Fruit fly (Drosophila melanogaster) whole organism, embryonic: ENCODE data around the gene CG7878.

Experiments
- Atf3 ChIP-seq: fragments of 200-800 bp; sonication (Bioruptor generic); optimal IDR thresholded peaks from 3 replicates; lab custom pipeline; 2016; ENCODE audit warnings: missing biosample characterization, missing genetic modification characterization
- Atf6 ChIP-seq: fragments of 200-800 bp; sonication (Bioruptor generic); IDR thresholded peaks from 2 replicates; pipeline ENCODE4 v1.3.6; 2022; ENCODE audit warnings: missing biosample characterization, missing genetic modification characterization
- CG10366 ChIP-seq: fragments of 200-800 bp; sonication (Bioruptor generic); IDR thresholded peaks from 2 replicates; pipeline ENCODE4 v1.3.6; 2022; ENCODE audit warnings: missing biosample characterization, missing genetic modification characterization
- CG11723 ChIP-seq: fragments of 200-800 bp; sonication (Bioruptor generic); optimal IDR thresholded peaks from 2 replicates; lab custom pipeline; 2017; ENCODE audit warnings: missing biosample characterization, mild to moderate bottlenecking, missing genetic modification characterization
- CG12219 ChIP-seq: fragments of 200-800 bp; sonication (Bioruptor generic); optimal IDR thresholded peaks from 3 replicates; lab custom pipeline; 2018; ENCODE audit warnings: missing biosample characterization, mild to moderate bottlenecking, missing genetic modification characterization
- CG12769 ChIP-seq: fragments of 200-800 bp; sonication (Bioruptor generic); optimal IDR thresholded peaks from 2 replicates; lab custom pipeline; 2019; ENCODE audit warnings: missing biosample characterization, mild to moderate bottlenecking, missing genetic modification characterization, moderate library complexity
- CG13894 ChIP-seq: fragments of 200-800 bp; sonication (Bioruptor generic); optimal IDR thresholded peaks from 3 replicates; lab custom pipeline; 2018; ENCODE audit warnings: missing biosample characterization, mild to moderate bottlenecking, missing genetic modification characterization, moderate library complexity
- CG14441 ChIP-seq: fragments of 200-800 bp; sonication (Bioruptor generic); IDR thresholded peaks from 2 replicates; pipeline ENCODE4 v1.3.6; 2022; ENCODE audit warnings: missing biosample characterization, missing genetic modification characterization
- CG1529 ChIP-seq: fragments of 200-800 bp; sonication (Bioruptor generic); optimal IDR thresholded peaks from 3 replicates; lab custom pipeline; 2018; ENCODE audit warnings: missing biosample characterization, missing genetic modification characterization
- CG1603 ChIP-seq: fragments of 200-800 bp; sonication (Bioruptor generic); optimal IDR thresholded peaks from 2 replicates; lab custom pipeline; 2019; ENCODE audit warnings: missing biosample characterization, mild to moderate bottlenecking, missing genetic modification characterization, moderate library complexity
- CG17912 ChIP-seq: fragments of 200-800 bp; sonication (Bioruptor generic); optimal IDR thresholded peaks from 2 replicates; lab custom pipeline; 2018; ENCODE audit warnings: missing biosample characterization, mild to moderate bottlenecking, missing genetic modification characterization
- CG18262 ChIP-seq: fragments of 200-800 bp; optimal IDR thresholded peaks from 3 replicates; lab custom pipeline; 2019; ENCODE audit warnings: missing biosample characterization, mild to moderate bottlenecking, missing genetic modification characterization, moderate library complexity
- CG18476 ChIP-seq: fragments of 200-800 bp; sonication (Bioruptor generic); optimal IDR thresholded peaks from 2 replicates; lab custom pipeline; 2016; ENCODE audit warnings: missing biosample characterization, mild to moderate bottlenecking, missing genetic modification characterization
- CG2889 ChIP-seq: fragments of 200-800 bp; sonication (Bioruptor generic); IDR thresholded peaks from 3 replicates; pipeline ENCODE4 v1.3.6; 2022; ENCODE audit warnings: missing biosample characterization, missing genetic modification characterization
- CG30403 ChIP-seq: fragments of 200-800 bp; sonication (Bioruptor generic); optimal IDR thresholded peaks from 3 replicates; lab custom pipeline; 2016; ENCODE audit warnings: missing biosample characterization, missing genetic modification characterization
- CG31388 ChIP-seq: fragments of 200-800 bp; sonication (Bioruptor generic); optimal IDR thresholded peaks from 2 replicates; lab custom pipeline; 2016; ENCODE audit warnings: missing biosample characterization, missing genetic modification characterization
- CG3163 ChIP-seq: fragments of 200-800 bp; sonication (Bioruptor generic); optimal IDR thresholded peaks from 3 replicates; lab custom pipeline; 2016; ENCODE audit warnings: missing biosample characterization, missing genetic modification characterization
- CG32772 ChIP-seq: fragments of 200-800 bp; sonication (Bioruptor generic); IDR thresholded peaks from 2 replicates; pipeline ENCODE4 v1.3.6; 2022; ENCODE audit warnings: missing biosample characterization, missing genetic modification characterization
- CG43689 ChIP-seq: fragments of 200-800 bp; sonication (Bioruptor generic); IDR thresholded peaks from 2 replicates; pipeline ENCODE4 v1.3.6; 2022; ENCODE audit warnings: missing biosample characterization, missing genetic modification characterization
- CG6175 ChIP-seq: fragments of 200-800 bp; sonication (Bioruptor generic); IDR thresholded peaks from 3 replicates; pipeline ENCODE4 v1.3.6; 2022; ENCODE audit warnings: missing biosample characterization, missing genetic modification characterization
- CG6254 ChIP-seq: fragments of 200-800 bp; sonication (Bioruptor generic); optimal IDR thresholded peaks from 3 replicates; lab custom pipeline; 2017; ENCODE audit warnings: mild to moderate bottlenecking, missing biosample characterization, missing genetic modification reagents, missing genetic modification characterization
- CG7372 ChIP-seq: fragments of 200-800 bp; sonication (Bioruptor generic); IDR thresholded peaks from 2 replicates; pipeline ENCODE4 v1.3.6; 2022; ENCODE audit warnings: missing biosample characterization, missing genetic modification characterization
- Dfd ChIP-seq, 2 experiments: fragments of >200 bp; optimal IDR thresholded peaks; 2 replicates each; lab custom pipeline; 2017; ENCODE audit warnings: missing biosample characterization in 2 of 2, missing genetic modification characterization in 2 of 2
- E2f2 ChIP-seq: fragments of 200-800 bp; sonication (Bioruptor generic); IDR thresholded peaks from 2 replicates; pipeline ENCODE4 v1.3.6; 2022; ENCODE audit warnings: missing biosample characterization, missing genetic modification characterization
- GATAe ChIP-seq: fragments of 200-800 bp; sonication (Bioruptor generic); conservative IDR thresholded peaks from 2 replicates; pipeline ENCODE4 v1.3.6; 2022; ENCODE audit warnings: missing biosample characterization, missing genetic modification characterization
- HLH3B ChIP-seq: fragments of 200-800 bp; sonication (Bioruptor generic); IDR thresholded peaks from 2 replicates; pipeline ENCODE4 v1.3.6; 2022; ENCODE audit warnings: missing biosample characterization, missing genetic modification characterization
- Lim3 ChIP-seq: fragments of 200-800 bp; sonication (Bioruptor generic); IDR thresholded peaks from 2 replicates; pipeline ENCODE4 v1.3.6; 2022; ENCODE audit warnings: missing biosample characterization, missing genetic modification characterization
- NC2β ChIP-seq: fragments of 200-800 bp; sonication (Bioruptor generic); optimal IDR thresholded peaks from 2 replicates; lab custom pipeline; 2016; ENCODE audit warnings: missing biosample characterization, missing genetic modification characterization
- Nf-YA ChIP-seq: fragments of 200-800 bp; sonication (Bioruptor generic); IDR thresholded peaks from 2 replicates; pipeline ENCODE4 v1.3.6; 2022; ENCODE audit warnings: missing biosample characterization, missing genetic modification characterization
- Oli ChIP-seq: fragments of 200-800 bp; sonication (Bioruptor generic); optimal IDR thresholded peaks from 2 replicates; lab custom pipeline; 2018; ENCODE audit warnings: missing biosample characterization, mild to moderate bottlenecking, missing genetic modification characterization, moderate library complexity
- Pdp1 ChIP-seq, 2 experiments: fragments of 200-800 bp; sonication (Bioruptor generic); optimal IDR thresholded peaks; 3 replicates each; lab custom pipeline; 2016; ENCODE audit warnings: missing biosample characterization in 2 of 2, missing genetic modification characterization in 2 of 2, mild to moderate bottlenecking in 1 of 2, moderate library complexity in 1 of 2
- Ravus ChIP-seq: fragments of 200-800 bp; sonication (Bioruptor generic); IDR thresholded peaks from 2 replicates; pipeline ENCODE4 v1.3.6; 2022; ENCODE audit warnings: missing biosample characterization, missing genetic modification characterization
- Sry-δ ChIP-seq: fragments of 200-800 bp; sonication (Bioruptor generic); optimal IDR thresholded peaks from 2 replicates; lab custom pipeline; 2016; ENCODE audit warnings: missing biosample characterization, missing genetic modification characterization
- TFAM ChIP-seq: fragments of 200-800 bp; sonication (Bioruptor generic); optimal IDR thresholded peaks from 2 replicates; lab custom pipeline; 2017; ENCODE audit warnings: missing biosample characterization, missing genetic modification characterization, inconsistent platforms
- ab ChIP-seq: fragments of 200-800 bp; sonication (Bioruptor generic); optimal IDR thresholded peaks from 2 replicates; lab custom pipeline; 2016; ENCODE audit warnings: missing biosample characterization, missing genetic modification characterization
- ase ChIP-seq: fragments of 200-800 bp; sonication (Bioruptor generic); IDR thresholded peaks from 3 replicates; pipeline ENCODE4 v1.3.6; 2022; ENCODE audit warnings: missing biosample characterization, missing genetic modification characterization
- btn ChIP-seq: fragments of 200-800 bp; sonication (Bioruptor generic); optimal IDR thresholded peaks from 2 replicates; lab custom pipeline; 2016; ENCODE audit warnings: missing biosample characterization, missing genetic modification characterization
- cg ChIP-seq: fragments of 200-800 bp; sonication (Bioruptor generic); optimal IDR thresholded peaks from 3 replicates; lab custom pipeline; 2019; ENCODE audit warnings: missing biosample characterization, mild to moderate bottlenecking, missing genetic modification characterization, moderate library complexity
- exex ChIP-seq: fragments of 200-800 bp; sonication (Bioruptor generic); optimal IDR thresholded peaks from 4 replicates; lab custom pipeline; 2018; ENCODE audit warnings: missing biosample characterization, mild to moderate bottlenecking, missing genetic modification characterization, moderate library complexity
- fu2 ChIP-seq: fragments of 200-800 bp; sonication (Bioruptor generic); optimal IDR thresholded peaks from 2 replicates; lab custom pipeline; 2016; ENCODE audit warnings: missing biosample characterization, missing genetic modification characterization
- hkb ChIP-seq, 2 experiments: fragments of 200-800 bp in 1 of 2; fragments of >200 bp in 1 of 2; sonication (Bioruptor generic) in 1 of 2; IDR thresholded peaks in 1 of 2; optimal IDR thresholded peaks in 1 of 2; 2 replicates each; pipeline versions ENCODE4 v1.3.6 to Lab custom; 2017 to 2022; ENCODE audit warnings: missing biosample characterization in 1 of 2, missing genetic modification characterization in 1 of 2
- lbe ChIP-seq: fragments of 200-800 bp; sonication (Bioruptor generic); optimal IDR thresholded peaks from 2 replicates; lab custom pipeline; 2016; ENCODE audit warnings: missing biosample characterization, mild to moderate bottlenecking, missing genetic modification characterization
- nerfin-2 ChIP-seq: fragments of 200-800 bp; sonication (Bioruptor generic); IDR thresholded peaks from 2 replicates; pipeline ENCODE4 v1.3.6; 2022; ENCODE audit warnings: missing biosample characterization, missing genetic modification characterization; ENCODE audit not compliant: partially characterized antibody
- rib ChIP-seq: fragments of 200-800 bp; sonication (Bioruptor generic); IDR thresholded peaks from 2 replicates; pipeline ENCODE4 v1.3.6; 2022; ENCODE audit warnings: missing biosample characterization, missing genetic modification characterization
- run ChIP-seq: fragments of 200-800 bp; sonication (Bioruptor generic); optimal IDR thresholded peaks from 3 replicates; lab custom pipeline; 2018; ENCODE audit warnings: missing biosample characterization, mild to moderate bottlenecking, missing genetic modification characterization
- sens ChIP-seq: fragments of 200-800 bp; sonication (Bioruptor generic); peaks from one replicate; lab custom pipeline; 2016; ENCODE audit warnings: missing biosample characterization, missing genetic modification characterization
- sob ChIP-seq: fragments of 200-800 bp; sonication (Bioruptor generic); IDR thresholded peaks from 2 replicates; pipeline ENCODE4 v1.3.6; 2022; ENCODE audit warnings: missing biosample characterization, missing genetic modification characterization
- tin ChIP-seq: fragments of 200-800 bp; sonication (Bioruptor generic); optimal IDR thresholded peaks from 3 replicates; lab custom pipeline; 2016; ENCODE audit warnings: missing biosample characterization, missing genetic modification characterization
- yki ChIP-seq: fragments of >200 bp; optimal IDR thresholded peaks from 3 replicates; lab custom pipeline; 2018
- zen ChIP-seq: fragments of 200-800 bp; sonication (Bioruptor generic); optimal IDR thresholded peaks from 3 replicates; lab custom pipeline; 2018; ENCODE audit warnings: missing biosample characterization, mild to moderate bottlenecking, missing genetic modification characterization, moderate library complexity

CG7878 gene

DNA sequence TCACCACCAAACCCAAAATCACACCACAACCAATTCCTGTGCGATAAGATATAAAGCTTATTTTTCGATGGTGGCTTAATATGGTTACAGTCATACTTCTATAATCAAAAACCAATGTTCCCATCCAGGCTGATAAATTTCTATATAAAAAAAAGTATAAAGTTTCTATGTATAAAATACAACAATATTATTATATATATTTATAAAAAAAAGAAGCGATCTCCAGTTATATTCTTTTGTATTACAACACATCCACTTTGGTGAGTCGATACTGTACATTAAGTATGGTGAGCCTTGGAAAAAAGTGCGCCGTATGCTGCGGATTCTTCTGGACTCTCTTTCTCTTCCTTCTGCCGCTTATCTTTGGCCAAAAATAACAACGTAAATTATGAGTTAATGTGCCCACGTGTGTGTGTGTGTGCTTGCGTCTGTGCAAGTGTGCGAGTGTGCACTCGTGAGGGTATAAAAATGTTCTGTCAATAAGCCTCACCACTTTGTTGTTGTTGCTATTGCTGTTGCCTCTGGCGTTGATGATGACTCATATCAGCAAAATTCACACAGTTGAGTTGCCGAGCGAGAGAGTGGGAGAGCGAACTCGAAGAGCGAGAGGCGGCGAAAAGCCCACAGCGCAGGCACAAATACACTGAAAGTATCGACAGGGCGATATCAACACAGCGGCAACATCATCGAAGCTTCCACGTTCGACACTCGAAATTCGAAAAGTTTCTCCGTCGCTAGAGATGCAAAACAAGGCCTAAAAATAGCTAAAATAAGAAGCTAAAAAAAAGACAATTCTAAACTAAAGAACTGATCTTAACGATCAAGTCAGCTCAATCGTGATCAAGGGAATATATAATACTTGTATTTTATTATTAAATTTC is 2.8 kb upstream of the CG7878 start (continued):
- no peak for TF ChIP-seq CG43689 (GFP tag; lab: Robert Waterston, UW)
- no peak for TF ChIP-seq CG11723 (GFP tag; lab: Kevin White, UChicago)
- peak; percentile 84 for TF ChIP-seq sens
- TF ChIP-seq NC2β (GFP tag; lab: Kevin White, UChicago) = no peak
- peak; percentile 75 for TF ChIP-seq lbe (GFP tag; lab: Kevin White, UChicago)
- TF ChIP-seq CG3163 (GFP tag; lab: Kevin White, UChicago) = no peak
- peak; percentile 64 for TF ChIP-seq Oli (tag; lab: Kevin White, UChicago)
- peak; percentile 56 for TF ChIP-seq CG6254
- TF ChIP-seq CG13894 (tag; lab: Kevin White, UChicago) = peak; percentile 85
- peak; percentile 91 for TF ChIP-seq cg
- TF ChIP-seq Atf6 (GFP tag; lab: Robert Waterston, UW) = peak; percentile 74
- TF ChIP-seq Nf-YA = no peak
- peak; percentile 7 for TF ChIP-seq CG1529 (GFP tag; lab: Kevin White, UChicago)
- no peak; the same call in 1 of the 2 replicates for TF ChIP-seq Ravus (GFP tag; lab: Robert Waterston, UW)
- peak; percentile 36 for TF ChIP-seq zen (tag; lab: Kevin White, UChicago)
- peak; percentile 29 for TF ChIP-seq CG17912
- no peak for TF ChIP-seq CG2889 (GFP tag; lab: Robert Waterston, UW)
- no peak for TF ChIP-seq CG1603 (tag; lab: Kevin White, UChicago)
- TF ChIP-seq CG31388 = no peak

DNA sequence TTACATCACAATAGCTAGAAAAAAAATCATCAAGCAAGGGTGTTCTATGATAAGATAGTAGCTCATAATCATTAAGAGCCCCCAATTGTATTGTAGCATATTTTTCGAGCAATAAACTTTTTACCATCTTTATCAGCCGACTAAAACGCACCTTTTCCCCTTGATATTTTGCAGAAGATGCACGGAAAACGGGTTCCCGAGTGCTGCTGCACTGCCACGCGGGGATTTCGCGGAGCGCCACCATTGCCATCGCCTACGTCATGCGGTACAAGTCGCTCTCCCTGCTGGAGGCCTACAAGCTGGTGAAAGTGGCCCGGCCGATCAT is 2.2 kb upstream of the CG7878 start:
- TF ChIP-seq CG7372 (GFP tag; lab: Robert Waterston, UW) = no peak
- no peak for TF ChIP-seq Sry-δ (GFP tag; lab: Kevin White, UChicago)
- TF ChIP-seq nerfin-2 (GFP tag; lab: Robert Waterston, UW) = no peak
- TF ChIP-seq rib (GFP tag; lab: Robert Waterston, UW) = no peak
- no peak for TF ChIP-seq Lim3 (GFP tag; lab: Robert Waterston, UW)
- TF ChIP-seq Dfd (GFP tag; optimal IDR thresholded peaks at IDR 0.05; lab: Kevin White, UChicago) = no peak
- no peak for TF ChIP-seq hkb (optimal IDR thresholded peaks at IDR 0.05; lab: Kevin White, UChicago)
- TF ChIP-seq hkb (GFP tag; IDR thresholded peaks at IDR 0.05; lab: Robert Waterston, UW) = no peak
- TF ChIP-seq CG18262 = peak; percentile 29
- peak; percentile 9 for TF ChIP-seq CG30403 (GFP tag; lab: Kevin White, UChicago)
- TF ChIP-seq E2f2 (GFP tag; lab: Robert Waterston, UW) = 0 out of 2 replicates have a peak, but pooled peaks have one; percentile 5
- TF ChIP-seq sens = peak; percentile 14
- no peak for TF ChIP-seq yki
- TF ChIP-seq Atf3 (GFP tag; lab: Kevin White, UChicago) = no peak
- no peak for TF ChIP-seq Pdp1 (GFP tag; optimal IDR thresholded peaks at IDR 0.05; lab: Kevin White, UChicago)
- TF ChIP-seq CG18476 (GFP tag; lab: Kevin White, UChicago) = no peak
- TF ChIP-seq GATAe (GFP tag; lab: Robert Waterston, UW) = 0 out of 2 replicates have a peak, but pooled peaks have one; percentile 54
- TF ChIP-seq CG12769 (tag; lab: Kevin White, UChicago) = no peak
- no peak for TF ChIP-seq CG32772 (GFP tag; lab: Robert Waterston, UW)
- TF ChIP-seq ase (GFP tag; lab: Robert Waterston, UW) = no peak
- TF ChIP-seq CG6175 = no peak
- TF ChIP-seq TFAM (GFP tag; lab: Kevin White, UChicago) = no peak
- no peak for TF ChIP-seq ab
- TF ChIP-seq CG43689 (GFP tag; lab: Robert Waterston, UW) = no peak
- no peak for TF ChIP-seq CG12219 (GFP tag; lab: Kevin White, UChicago)
- TF ChIP-seq btn (GFP tag; lab: Kevin White, UChicago) = no peak
- TF ChIP-seq run (tag; lab: Kevin White, UChicago) = no peak
- no peak for TF ChIP-seq tin (GFP tag; lab: Kevin White, UChicago)
- TF ChIP-seq exex (tag; lab: Kevin White, UChicago) = no peak
- TF ChIP-seq CG10366 = no peak
- 0 out of 2 replicates have a peak, but pooled peaks have one; percentile 3 for TF ChIP-seq HLH3B (GFP tag; lab: Robert Waterston, UW)
- no peak for TF ChIP-seq fu2
- TF ChIP-seq sob (GFP tag; lab: Robert Waterston, UW) = no peak
- TF ChIP-seq CG14441 = 0 out of 2 replicates have a peak, but pooled peaks have one; percentile 3
